Fruit fly (Drosophila melanogaster): ENCODE results near the gene Irk3.

dm6 chr2L:18705617-18706046, 7.9 kb downstream of the Irk3 start, which contains the start of gene Jwa:
- TF ChIP-seq CG8478 (optimal IDR thresholded peaks at IDR 0.05) (no peak), EcR (GFP tag; optimal IDR thresholded peaks at IDR 0.05) (no peak), pan (optimal IDR thresholded peaks at IDR 0.05) (no peak), usp (GFP tag; optimal IDR thresholded peaks at IDR 0.05) (no peak), psq (optimal IDR thresholded peaks at IDR 0.05) (no peak), Dll (optimal IDR thresholded peaks at IDR 0.05) (no peak)
